Fruit fly (Drosophila melanogaster): ENCODE measurements around the gene MED15.

- no peak for TF ChIP-seq pan (optimal IDR thresholded peaks at IDR 0.05)
- TF ChIP-seq Myc (optimal IDR thresholded peaks at IDR 0.05): no peak
Measured at dm6 chr2L:493274-493673, 20.5 kb downstream of the MED15 start.
